Fruit fly (Drosophila melanogaster) whole organism, embryonic: Measurements from ENCODE around the gene FRG1.
A peak's percentile ranks its signal among the peaks of the same experiment; 100 is the strongest.

ENCODE experiments used
- Abd-B ChIP-seq: fragments of 200-800 bp; sonication (Bioruptor generic); optimal IDR thresholded peaks from 2 replicates; lab custom pipeline; 2018; ENCODE audit warnings: missing biosample characterization, mild to moderate bottlenecking, missing genetic modification characterization, moderate library complexity
- Awh ChIP-seq: fragments of 200-800 bp; sonication (Bioruptor generic); IDR thresholded peaks from 2 replicates; pipeline ENCODE4, ENCODE4 v1.3.6; 2022; ENCODE audit warnings: missing biosample characterization, missing genetic modification characterization
- B-H1 ChIP-seq: fragments of 200-800 bp; sonication (Bioruptor generic); IDR thresholded peaks from 3 replicates; pipeline ENCODE4 v1.3.6; 2022; ENCODE audit warnings: missing biosample characterization, missing genetic modification characterization
- CG1024 ChIP-seq: fragments of 200-800 bp; sonication (Bioruptor generic); IDR thresholded peaks from 2 replicates; pipeline ENCODE4 v1.3.6; 2022; ENCODE audit warnings: missing biosample characterization, missing genetic modification characterization
- CG10321 ChIP-seq: fragments of 200-800 bp; sonication (Bioruptor generic); IDR thresholded peaks from 2 replicates; pipeline ENCODE4 v1.3.6; 2022; ENCODE audit warnings: missing biosample characterization, missing genetic modification characterization
- CG10979 ChIP-seq: fragments of 200-800 bp; sonication (Bioruptor generic); optimal IDR thresholded peaks from 2 replicates; lab custom pipeline; 2018; ENCODE audit warnings: missing biosample characterization, mild to moderate bottlenecking, missing genetic modification characterization, moderate library complexity
- CG11093 ChIP-seq: fragments of 200-800 bp; sonication (Bioruptor generic); IDR thresholded peaks from 3 replicates; pipeline ENCODE4 v1.3.6; 2022; ENCODE audit warnings: missing biosample characterization, missing genetic modification characterization
- CG11247 ChIP-seq: fragments of 200-800 bp; sonication (Bioruptor generic); IDR thresholded peaks from 2 replicates; pipeline ENCODE4 v1.3.6; 2022; ENCODE audit warnings: missing biosample characterization, missing genetic modification characterization
- CG18476 ChIP-seq: fragments of 200-800 bp; sonication (Bioruptor generic); optimal IDR thresholded peaks from 2 replicates; lab custom pipeline; 2016; ENCODE audit warnings: missing biosample characterization, mild to moderate bottlenecking, missing genetic modification characterization
- CG3065 ChIP-seq: fragments of 200-800 bp; sonication (Bioruptor generic); optimal IDR thresholded peaks from 2 replicates; lab custom pipeline; 2016; ENCODE audit warnings: missing biosample characterization, missing genetic modification characterization
- CG31365 ChIP-seq: fragments of 200-800 bp; sonication (Bioruptor generic); optimal IDR thresholded peaks from 2 replicates; lab custom pipeline; 2018; ENCODE audit warnings: missing biosample characterization, mild to moderate bottlenecking, missing genetic modification characterization
- CG32532 ChIP-seq: fragments of 200-800 bp; sonication (Bioruptor generic); IDR thresholded peaks from 2 replicates; pipeline ENCODE4 v1.3.6; 2022; ENCODE audit warnings: missing biosample characterization, missing genetic modification characterization
- CG33557 ChIP-seq: fragments of 200-800 bp; sonication (Bioruptor generic); optimal IDR thresholded peaks from 2 replicates; lab custom pipeline; 2019; ENCODE audit warnings: missing biosample characterization, mild to moderate bottlenecking, missing genetic modification characterization, moderate library complexity
- CG4404 ChIP-seq: fragments of 200-800 bp; sonication (Bioruptor generic); IDR thresholded peaks from 2 replicates; pipeline ENCODE4 v1.3.6; 2022; ENCODE audit warnings: missing biosample characterization, missing genetic modification characterization
- CG4730 ChIP-seq: fragments of 200-800 bp; sonication (Bioruptor generic); IDR thresholded peaks from 2 replicates; pipeline ENCODE4 v1.3.6; 2022; ENCODE audit warnings: missing biosample characterization, missing genetic modification characterization
- CG5953 ChIP-seq: fragments of 200-800 bp; sonication (Bioruptor generic); IDR thresholded peaks from 2 replicates; pipeline ENCODE4 v1.3.6; 2022; ENCODE audit warnings: missing biosample characterization, missing genetic modification characterization
- CG6813 ChIP-seq: fragments of 200-800 bp; sonication (Bioruptor generic); optimal IDR thresholded peaks from 2 replicates; lab custom pipeline; 2017; ENCODE audit warnings: missing biosample characterization, missing genetic modification characterization, mild to moderate bottlenecking, moderate library complexity, missing genetic modification reagents
- CG8765 ChIP-seq: fragments of 200-800 bp; sonication (Bioruptor generic); IDR thresholded peaks from 2 replicates; pipeline ENCODE4 v1.3.6; 2022; ENCODE audit warnings: missing biosample characterization, missing genetic modification characterization
- CG9797 ChIP-seq: fragments of 200-800 bp; sonication (Bioruptor generic); optimal IDR thresholded peaks from 3 replicates; lab custom pipeline; 2018; ENCODE audit warnings: missing biosample characterization, mild to moderate bottlenecking, missing genetic modification characterization
- CG9932 ChIP-seq: fragments of 200-800 bp; sonication (Bioruptor generic); IDR thresholded peaks from 2 replicates; pipeline ENCODE4 v1.3.6; 2022; ENCODE audit warnings: missing biosample characterization, missing genetic modification characterization
- Drgx ChIP-seq: fragments of 200-800 bp; sonication (Bioruptor generic); IDR thresholded peaks from 2 replicates; pipeline ENCODE4 v1.3.6; 2022; ENCODE audit warnings: missing biosample characterization, missing genetic modification characterization
- E2f1 ChIP-seq: fragments of 200-800 bp; sonication (Bioruptor generic); IDR thresholded peaks from 2 replicates; pipeline ENCODE4 v1.3.6; 2022; ENCODE audit warnings: missing biosample characterization, missing genetic modification characterization
- Eip74EF ChIP-seq, 2 experiments: fragments of 200-800 bp in 1 of 2; fragments of >200 bp in 1 of 2; sonication (Bioruptor generic) in 1 of 2; optimal IDR thresholded peaks; 2 replicates each; lab custom pipeline; 2017 to 2019; ENCODE audit warnings: missing biosample characterization in 2 of 2, missing genetic modification characterization in 2 of 2, mild to moderate bottlenecking in 1 of 2, moderate library complexity in 1 of 2
- Hey ChIP-seq: fragments of 200-800 bp; sonication (Bioruptor generic); optimal IDR thresholded peaks from 3 replicates; lab custom pipeline; 2018; ENCODE audit warnings: missing biosample characterization, mild to moderate bottlenecking, missing genetic modification characterization
- Hmr ChIP-seq: fragments of 200-800 bp; sonication (Bioruptor generic); optimal IDR thresholded peaks from 3 replicates; lab custom pipeline; 2017; ENCODE audit warnings: mild to moderate bottlenecking, missing biosample characterization, missing genetic modification reagents, missing genetic modification characterization
- Hr51 ChIP-seq, 2 experiments: fragments of 200-800 bp; sonication (Bioruptor generic); optimal IDR thresholded peaks; 2 replicates in 1 of 2; 3 replicates in 1 of 2; lab custom pipeline; 2016 to 2018; ENCODE audit warnings: missing biosample characterization in 2 of 2, missing genetic modification characterization in 2 of 2, mild to moderate bottlenecking in 1 of 2, moderate library complexity in 1 of 2
- Hsf ChIP-seq: fragments of 200-800 bp; sonication (Bioruptor generic); optimal IDR thresholded peaks from 3 replicates; lab custom pipeline; 2016; ENCODE audit warnings: missing biosample characterization, missing genetic modification characterization
- NK7.1 ChIP-seq: fragments of 200-800 bp; sonication (Bioruptor generic); optimal IDR thresholded peaks from 3 replicates; lab custom pipeline; 2016; ENCODE audit warnings: missing biosample characterization, missing genetic modification characterization
- Poxn ChIP-seq: fragments of 200-800 bp; sonication (Bioruptor generic); IDR thresholded peaks from 2 replicates; pipeline ENCODE4 v1.3.6; 2022; ENCODE audit warnings: missing biosample characterization, missing genetic modification characterization
- Sin3A ChIP-seq: fragments of >200 bp; optimal IDR thresholded peaks from 2 replicates; lab custom pipeline; 2018
- Taf1 ChIP-seq: fragments of 200-800 bp; sonication (Bioruptor generic); IDR thresholded peaks from 2 replicates; pipeline ENCODE4 v1.3.6; 2022; ENCODE audit warnings: missing biosample characterization, missing genetic modification characterization
- Xrp1 ChIP-seq: fragments of 200-800 bp; sonication (Bioruptor generic); IDR thresholded peaks from 2 replicates; pipeline ENCODE4 v1.3.6; 2022; ENCODE audit warnings: missing biosample characterization, missing genetic modification characterization
- al ChIP-seq: fragments of 200-800 bp; sonication (Bioruptor generic); IDR thresholded peaks from 2 replicates; pipeline ENCODE4 v1.3.6; 2022; ENCODE audit warnings: missing biosample characterization, missing genetic modification characterization
- ara ChIP-seq: fragments of 200-800 bp; sonication (Bioruptor generic); IDR thresholded peaks from 2 replicates; pipeline ENCODE4 v1.3.6; 2022; ENCODE audit warnings: missing biosample characterization, missing genetic modification characterization
- ewg ChIP-seq: fragments of 200-800 bp; sonication (Bioruptor generic); optimal IDR thresholded peaks from 3 replicates; lab custom pipeline; 2017; ENCODE audit warnings: mild to moderate bottlenecking, missing biosample characterization, missing genetic modification reagents, missing genetic modification characterization
- fd3F ChIP-seq: fragments of 200-800 bp; sonication (Bioruptor generic); optimal IDR thresholded peaks from 2 replicates; lab custom pipeline; 2018; ENCODE audit warnings: missing biosample characterization, mild to moderate bottlenecking, missing genetic modification characterization, moderate library complexity
- ftz-f1 ChIP-seq: fragments of 200-800 bp; sonication (Bioruptor generic); optimal IDR thresholded peaks from 2 replicates; lab custom pipeline; 2016; ENCODE audit warnings: missing biosample characterization, missing genetic modification characterization
- fu2 ChIP-seq: fragments of 200-800 bp; sonication (Bioruptor generic); optimal IDR thresholded peaks from 2 replicates; lab custom pipeline; 2016; ENCODE audit warnings: missing biosample characterization, missing genetic modification characterization
- gfzf ChIP-seq: fragments of 200-800 bp; sonication (Bioruptor generic); optimal IDR thresholded peaks from 2 replicates; lab custom pipeline; 2016; ENCODE audit warnings: missing biosample characterization, mild to moderate bottlenecking, missing genetic modification characterization, moderate library complexity
- grn ChIP-seq: fragments of 200-800 bp; sonication (Bioruptor generic); optimal IDR thresholded peaks from 3 replicates; lab custom pipeline; 2017; ENCODE audit warnings: missing biosample characterization, missing genetic modification characterization
- gt ChIP-seq: fragments of 200-800 bp; sonication (Bioruptor generic); IDR thresholded peaks from 2 replicates; pipeline ENCODE4 v1.3.6; 2022; ENCODE audit warnings: missing biosample characterization, missing genetic modification characterization
- lmd ChIP-seq: fragments of 200-800 bp; sonication (Bioruptor generic); IDR thresholded peaks from 2 replicates; pipeline ENCODE4 v1.3.6; 2022; ENCODE audit warnings: missing biosample characterization, missing genetic modification characterization
- onecut ChIP-seq: fragments of 200-800 bp; sonication (Bioruptor generic); IDR thresholded peaks from 2 replicates; pipeline ENCODE4 v1.3.6; 2022; ENCODE audit warnings: missing biosample characterization, missing genetic modification characterization
- pb ChIP-seq: fragments of 200-800 bp; sonication (Bioruptor generic); optimal IDR thresholded peaks from 3 replicates; lab custom pipeline; 2016; ENCODE audit warnings: missing biosample characterization, missing genetic modification characterization
- pfk ChIP-seq: fragments of 200-800 bp; sonication (Bioruptor generic); optimal IDR thresholded peaks from 2 replicates; lab custom pipeline; 2018; ENCODE audit warnings: missing biosample characterization, mild to moderate bottlenecking, missing genetic modification characterization, moderate library complexity
- ranshi ChIP-seq: fragments of 200-800 bp; sonication (Bioruptor generic); IDR thresholded peaks from 2 replicates; pipeline ENCODE4 v1.3.6; 2022; ENCODE audit warnings: missing biosample characterization, missing genetic modification characterization
- slbo ChIP-seq: fragments of 200-800 bp; sonication (Bioruptor generic); IDR thresholded peaks from 2 replicates; pipeline ENCODE4 v1.3.6; 2022; ENCODE audit warnings: missing biosample characterization, missing genetic modification characterization
- sug ChIP-seq: fragments of 200-800 bp; optimal IDR thresholded peaks from 2 replicates; lab custom pipeline; 2019; ENCODE audit warnings: missing biosample characterization, mild to moderate bottlenecking, missing genetic modification characterization, moderate library complexity
- trem ChIP-seq: fragments of 200-800 bp; optimal IDR thresholded peaks from 3 replicates; lab custom pipeline; 2019; ENCODE audit warnings: missing biosample characterization, mild to moderate bottlenecking, missing genetic modification characterization, moderate library complexity
- zf30C ChIP-seq: fragments of 200-800 bp; sonication (Bioruptor generic); optimal IDR thresholded peaks from 3 replicates; lab custom pipeline; 2018; ENCODE audit warnings: missing biosample characterization, mild to moderate bottlenecking, missing genetic modification characterization

FRG1 gene

DNA sequence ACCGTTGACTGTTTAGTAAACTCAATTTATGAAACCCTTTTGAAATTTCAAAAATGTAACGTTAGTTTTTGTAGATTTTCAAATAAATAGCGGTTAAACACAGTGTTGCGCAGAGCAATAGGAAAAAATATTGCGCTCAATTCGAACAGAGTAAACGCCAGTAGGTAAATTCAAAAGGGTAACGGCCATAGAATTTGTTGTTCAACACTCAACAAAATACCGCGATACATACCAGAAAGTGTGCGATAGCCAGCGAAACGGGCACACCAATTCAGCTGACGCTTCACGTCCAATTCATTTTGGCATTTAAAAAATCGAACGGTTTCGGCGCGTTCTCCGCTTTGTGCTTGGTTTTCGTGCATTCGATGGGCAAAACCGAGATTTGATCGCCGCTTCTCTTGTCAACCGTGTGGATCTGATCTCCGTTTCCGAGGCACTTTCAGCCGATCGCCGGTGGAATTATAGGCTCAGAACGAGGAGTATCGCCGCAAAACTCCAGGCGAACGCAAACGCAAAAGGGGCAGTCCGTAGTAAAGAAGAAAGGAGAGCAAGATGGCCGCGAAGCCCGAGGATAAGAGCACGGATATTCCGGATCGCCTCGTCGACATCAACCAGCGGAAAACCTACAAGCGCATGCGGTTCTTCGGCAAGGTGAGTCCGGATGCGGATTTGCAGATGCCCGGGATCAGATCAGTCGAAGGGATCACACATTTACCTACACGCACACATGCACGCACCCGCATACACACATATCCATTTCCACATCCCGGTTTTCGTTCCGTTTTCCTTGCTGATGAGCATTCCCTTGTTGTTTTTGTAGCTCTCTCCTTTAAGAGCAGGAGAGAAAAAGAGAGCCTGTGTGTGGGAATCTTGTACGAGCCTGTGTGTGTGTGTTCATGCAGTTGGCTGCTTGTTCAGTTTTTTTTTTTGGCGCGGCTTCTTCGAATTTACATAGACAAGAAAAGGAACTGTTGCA, 13.3 kb upstream of the FRG1 start (continued):
- TF ChIP-seq E2f1 (GFP tag; lab: Robert Waterston, UW) = peak; percentile 56
- TF ChIP-seq Taf1 (GFP tag; lab: Robert Waterston, UW) = no peak
- TF ChIP-seq gfzf (GFP tag; lab: Kevin White, UChicago) = peak; percentile 85
- TF ChIP-seq CG9932 (GFP tag; lab: Robert Waterston, UW) = peak; percentile 79
- peak; percentile 60 for TF ChIP-seq onecut (GFP tag; lab: Robert Waterston, UW)
- peak; percentile 58 for TF ChIP-seq slbo
- TF ChIP-seq sug (tag; lab: Kevin White, UChicago) = peak; percentile 46
- TF ChIP-seq CG1024 = no peak
- TF ChIP-seq trem (tag; lab: Kevin White, UChicago) = peak; percentile 81
- no peak for TF ChIP-seq Eip74EF (GFP tag; optimal IDR thresholded peaks at IDR 0.05; lab: Kevin White, UChicago)
- TF ChIP-seq CG33557 (GFP tag; lab: Kevin White, UChicago) = no peak
- peak; percentile 59 for TF ChIP-seq Hmr
- TF ChIP-seq NK7.1 (GFP tag; lab: Kevin White, UChicago) = no peak
- peak; percentile 73 for TF ChIP-seq pfk (GFP tag; lab: Kevin White, UChicago)
- peak; percentile 65 for TF ChIP-seq fu2
- peak; percentile 53; the same call in 1 of the 2 replicates for TF ChIP-seq Xrp1
- TF ChIP-seq fd3F = no peak
- no peak for TF ChIP-seq Abd-B
- no peak for TF ChIP-seq CG3065 (GFP tag; lab: Kevin White, UChicago)
- no peak for TF ChIP-seq pb
- TF ChIP-seq CG31365 (tag; lab: Kevin White, UChicago) = no peak
- no peak for TF ChIP-seq Hey (tag; lab: Kevin White, UChicago)
- no peak for TF ChIP-seq Poxn (GFP tag; lab: Robert Waterston, UW)
- TF ChIP-seq CG11247 (GFP tag; lab: Robert Waterston, UW) = peak; percentile 57
- no peak for TF ChIP-seq Awh
- TF ChIP-seq CG4730 (GFP tag; lab: Robert Waterston, UW) = no peak
- no peak for TF ChIP-seq CG11093 (GFP tag; lab: Robert Waterston, UW)
- no peak for TF ChIP-seq Drgx (GFP tag; lab: Robert Waterston, UW)
- TF ChIP-seq al (GFP tag; lab: Robert Waterston, UW) = no peak
- TF ChIP-seq ara (GFP tag; lab: Robert Waterston, UW) = peak; percentile 61; the same call in 1 of the 2 replicates
- TF ChIP-seq B-H1 (GFP tag; lab: Robert Waterston, UW) = no peak
- peak; percentile 92 for TF ChIP-seq Sin3A (lab: Kevin White, UChicago)
- TF ChIP-seq ranshi (GFP tag; lab: Robert Waterston, UW) = no peak
- TF ChIP-seq CG5953 (GFP tag; lab: Robert Waterston, UW) = no peak
- TF ChIP-seq CG9797 (GFP tag; lab: Kevin White, UChicago) = peak; percentile 98
- TF ChIP-seq CG6813 = no peak
- no peak for TF ChIP-seq grn (GFP tag; lab: Kevin White, UChicago)
- peak; percentile 37 for TF ChIP-seq ewg
- TF ChIP-seq CG18476 (GFP tag; lab: Kevin White, UChicago) = no peak
- 0 out of 2 replicates have a peak, but pooled peaks have one; percentile 9 for TF ChIP-seq CG4404
- TF ChIP-seq CG10979 (tag; lab: Kevin White, UChicago) = no peak
- TF ChIP-seq lmd (GFP tag; lab: Robert Waterston, UW) = peak; percentile 6; the same call in 1 of the 2 replicates
- TF ChIP-seq zf30C (GFP tag; lab: Kevin White, UChicago) = no peak
- TF ChIP-seq ftz-f1 (GFP tag; lab: Kevin White, UChicago) = no peak
- TF ChIP-seq CG8765 = no peak; the same call in 1 of the 2 replicates
- peak; percentile 62; the same call in 1 of the 2 replicates for TF ChIP-seq CG32532 (GFP tag; lab: Robert Waterston, UW)
- no peak for TF ChIP-seq gt (GFP tag; lab: Robert Waterston, UW)
- peak; percentile 47 for TF ChIP-seq Hsf (GFP tag; lab: Kevin White, UChicago)
- peak in 1 of 2 experiments; percentile 42 for TF ChIP-seq Hr51 (GFP tag; optimal IDR thresholded peaks at IDR 0.05; lab: Kevin White, UChicago)
- no peak for TF ChIP-seq CG10321 (GFP tag; lab: Robert Waterston, UW)
